Worm (Caenorhabditis elegans): Measurements from ENCODE around the gene nhr-39.

ce11 chrV:9262708-9263107 is 40.4 kb upstream of the nhr-39 start:
- TF ChIP-seq ama-1 (optimal IDR thresholded peaks at IDR 0.05) (no peak), hnd-1 (tag; optimal IDR thresholded peaks at IDR 0.05) (no peak), tbx-37 (GFP tag; conservative IDR thresholded peaks at IDR 0.05) (no peak), ceh-36 (tag; optimal IDR thresholded peaks at IDR 0.05) (no peak), tra-4 (tag; optimal IDR thresholded peaks at IDR 0.05) (no peak), ceh-13 (GFP tag; optimal IDR thresholded peaks at IDR 0.05) (no peak), scrt-1 (GFP tag; IDR thresholded peaks at IDR 0.05) (no peak), ets-7 (tag; optimal IDR thresholded peaks at IDR 0.05) (no peak), pes-1 (GFP tag; IDR thresholded peaks at IDR 0.05) (no peak), sea-1 (GFP tag; conservative IDR thresholded peaks at IDR 0.05) (no peak), hmg-4 (GFP tag; optimal IDR thresholded peaks at IDR 0.05) (no peak)

Data from whole organism, early embryonic.